Worm (Caenorhabditis elegans): ENCODE results near the gene C15H9.5.
A peak's percentile ranks its signal among the peaks of the same experiment; 100 is the strongest.

The C15H9.5 gene

DNA sequence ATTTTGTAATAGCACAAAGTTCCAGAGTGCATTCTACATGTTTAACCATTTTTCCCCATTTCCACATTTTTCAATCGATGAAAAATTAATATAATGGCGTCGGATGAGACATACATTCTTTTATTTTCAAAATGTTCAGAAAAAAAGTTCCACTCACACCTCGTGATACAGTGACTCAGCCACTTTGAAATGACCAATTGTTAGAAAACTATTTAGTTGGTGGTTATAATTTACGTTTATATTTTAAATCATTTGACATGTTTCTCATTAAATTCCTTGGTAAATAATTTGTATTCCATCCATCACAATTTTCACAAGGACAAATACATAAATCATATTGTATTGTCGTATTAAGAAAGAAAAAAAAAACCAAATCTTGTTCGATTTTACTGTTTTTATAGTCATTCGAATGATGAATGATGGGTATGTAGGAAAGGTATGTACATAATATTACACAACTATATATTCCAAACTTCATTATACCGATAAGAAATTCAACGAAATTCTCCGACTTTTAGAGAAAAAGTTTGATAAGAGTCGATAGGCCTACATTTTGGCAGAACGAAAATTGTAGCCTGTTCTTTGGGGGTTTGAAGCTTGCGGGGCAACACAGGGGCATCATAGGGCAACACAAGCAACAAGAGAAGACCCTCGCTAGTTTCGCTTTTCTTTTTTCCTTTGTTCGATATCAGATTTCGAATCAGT, 7.4 kb downstream of the C15H9.5 start:
- TF ChIP-seq ces-1 (GFP tag; optimal IDR thresholded peaks at IDR 0.05) = no peak
- TF ChIP-seq ceh-43 (GFP tag; optimal IDR thresholded peaks at IDR 0.05) = no peak
- no peak for TF ChIP-seq nhr-2 (tag; optimal IDR thresholded peaks at IDR 0.05)
- no peak for TF ChIP-seq ceh-39 (tag; optimal IDR thresholded peaks at IDR 0.05)
- no peak for TF ChIP-seq tbx-8 (GFP tag; optimal IDR thresholded peaks at IDR 0.05)
- no peak for TF ChIP-seq sem-2 (GFP tag; optimal IDR thresholded peaks at IDR 0.05)
- no peak for TF ChIP-seq nhr-76 (tag; optimal IDR thresholded peaks at IDR 0.05)
- TF ChIP-seq bed-3 (GFP tag; optimal IDR thresholded peaks at IDR 0.05) = no peak

- no peak for TF ChIP-seq bed-3 (GFP tag; optimal IDR thresholded peaks at IDR 0.05)
- no peak for TF ChIP-seq ceh-83 (GFP tag; optimal IDR thresholded peaks at IDR 0.05)
- no peak for TF ChIP-seq drap-1 (GFP tag; optimal IDR thresholded peaks at IDR 0.05)
- no peak for TF ChIP-seq tbx-8 (GFP tag; optimal IDR thresholded peaks at IDR 0.05)
- TF ChIP-seq mep-1 (tag; optimal IDR thresholded peaks at IDR 0.05) = no peak
- no peak for TF ChIP-seq mls-2 (tag; optimal IDR thresholded peaks at IDR 0.05)
- no peak for TF ChIP-seq ztf-11 (tag; optimal IDR thresholded peaks at IDR 0.05)
- TF ChIP-seq M03D4.4 (tag; optimal IDR thresholded peaks at IDR 0.05) = no peak
- no peak for TF ChIP-seq lin-13 (tag; optimal IDR thresholded peaks at IDR 0.05)
- TF ChIP-seq unc-62 (GFP tag; optimal IDR thresholded peaks at IDR 0.05) = no peak
- TF ChIP-seq nhr-28 (tag; optimal IDR thresholded peaks at IDR 0.05) = no peak
- TF ChIP-seq zip-8 (tag; optimal IDR thresholded peaks at IDR 0.05) = no peak
- TF ChIP-seq ces-1 (GFP tag; optimal IDR thresholded peaks at IDR 0.05) = no peak
- TF ChIP-seq elt-3 (tag; optimal IDR thresholded peaks at IDR 0.05) = no peak
- TF ChIP-seq sptf-1 (tag; optimal IDR thresholded peaks at IDR 0.05) = no peak
- TF ChIP-seq unc-120 (tag; optimal IDR thresholded peaks at IDR 0.05; ENCODE audit: poor library complexity, severe bottlenecking) = no peak
- no peak for TF ChIP-seq ceh-39 (tag; optimal IDR thresholded peaks at IDR 0.05)
- TF ChIP-seq lin-32 (GFP tag; optimal IDR thresholded peaks at IDR 0.05) = no peak
Measured at ce11 chrX:6103297-6103696, 10.2 kb downstream of the C15H9.5 start, which contains the start of gene C15H9.11. Gene C15H9.11 (minus strand): TSS chrX:6103397.

DNA sequence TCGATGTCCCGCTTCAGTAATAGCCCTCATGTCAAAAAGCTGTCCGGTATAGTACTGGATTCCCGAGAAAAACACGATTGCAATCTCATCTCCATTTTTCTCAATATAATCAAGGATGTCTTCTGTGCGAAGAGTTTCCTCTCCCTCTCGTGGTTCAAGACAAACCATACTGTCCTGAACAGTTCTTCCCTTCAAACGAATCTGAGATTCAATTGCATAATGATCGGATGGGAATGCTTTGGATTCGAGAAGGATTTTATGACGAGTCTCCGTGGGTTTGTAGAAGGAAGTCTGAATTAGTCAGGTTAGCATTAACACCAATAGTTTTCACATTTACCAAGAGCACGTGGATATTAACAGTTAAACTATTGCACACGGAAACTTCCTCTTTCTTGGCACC, 14.9 kb downstream of the C15H9.5 start:
- TF ChIP-seq drap-1 (GFP tag; optimal IDR thresholded peaks at IDR 0.05) (no peak), hlh-1 (tag; optimal IDR thresholded peaks at IDR 0.05) (no peak), sptf-1 (tag; optimal IDR thresholded peaks at IDR 0.05) (no peak), lin-32 (GFP tag; optimal IDR thresholded peaks at IDR 0.05) (no peak), flh-1 (GFP tag; optimal IDR thresholded peaks at IDR 0.05) (no peak), mls-2 (tag; optimal IDR thresholded peaks at IDR 0.05) (no peak), nhr-237 (tag; optimal IDR thresholded peaks at IDR 0.05) (no peak), zip-8 (tag; optimal IDR thresholded peaks at IDR 0.05) (no peak), bed-3 (GFP tag; optimal IDR thresholded peaks at IDR 0.05) (no peak), elt-1 (tag; optimal IDR thresholded peaks at IDR 0.05; ENCODE audit: borderline replicate concordance, insufficient read depth) (no peak), ceh-39 (tag; optimal IDR thresholded peaks at IDR 0.05) (no peak), mep-1 (tag; optimal IDR thresholded peaks at IDR 0.05) (no peak), nhr-2 (tag; optimal IDR thresholded peaks at IDR 0.05) (no peak), unc-120 (tag; optimal IDR thresholded peaks at IDR 0.05; ENCODE audit: poor library complexity, severe bottlenecking) (no peak), ceh-83 (GFP tag; optimal IDR thresholded peaks at IDR 0.05) (no peak), mab-5 (tag; optimal IDR thresholded peaks at IDR 0.05) (no peak)

DNA sequence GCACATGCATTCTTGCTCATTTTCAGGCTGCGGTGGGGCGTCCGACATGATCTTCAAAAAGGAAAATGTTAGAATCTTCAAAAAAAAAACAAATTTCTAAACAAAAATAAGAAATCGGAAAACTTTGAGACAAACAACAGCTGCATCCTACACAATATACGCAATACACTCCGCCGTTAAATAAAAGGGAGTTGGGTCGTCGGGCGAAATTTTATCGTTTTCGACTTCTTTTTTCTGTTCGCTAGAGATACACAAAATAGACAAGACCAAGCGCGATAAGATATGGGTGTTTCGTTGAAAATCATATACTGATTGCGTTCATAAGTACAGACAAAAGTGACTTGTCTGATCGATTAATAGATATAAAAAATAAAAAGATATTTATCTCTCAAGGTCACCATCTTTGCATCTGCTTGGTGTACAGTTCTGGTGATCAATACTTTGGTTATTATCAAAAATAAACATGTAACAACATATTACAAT, 16.2 kb downstream of the C15H9.5 start, which contains the start of gene kynu-1:
Gene kynu-1, minus strand, starts transcription at position 51 of the 483 bp plus-strand sequence.
- no peak for TF ChIP-seq ham-2 (GFP tag; optimal IDR thresholded peaks at IDR 0.05)
- TF ChIP-seq nhr-2 (tag; optimal IDR thresholded peaks at IDR 0.05) = no peak
- TF ChIP-seq mls-2 (tag; optimal IDR thresholded peaks at IDR 0.05) = no peak
- peak; percentile 95 for TF ChIP-seq elt-1 (tag; optimal IDR thresholded peaks at IDR 0.05; ENCODE audit: borderline replicate concordance, insufficient read depth)
- TF ChIP-seq nhr-28 (tag; optimal IDR thresholded peaks at IDR 0.05) = no peak
- TF ChIP-seq nhr-12 (tag; optimal IDR thresholded peaks at IDR 0.05) = no peak
- no peak for TF ChIP-seq flh-1 (GFP tag; optimal IDR thresholded peaks at IDR 0.05)

DNA sequence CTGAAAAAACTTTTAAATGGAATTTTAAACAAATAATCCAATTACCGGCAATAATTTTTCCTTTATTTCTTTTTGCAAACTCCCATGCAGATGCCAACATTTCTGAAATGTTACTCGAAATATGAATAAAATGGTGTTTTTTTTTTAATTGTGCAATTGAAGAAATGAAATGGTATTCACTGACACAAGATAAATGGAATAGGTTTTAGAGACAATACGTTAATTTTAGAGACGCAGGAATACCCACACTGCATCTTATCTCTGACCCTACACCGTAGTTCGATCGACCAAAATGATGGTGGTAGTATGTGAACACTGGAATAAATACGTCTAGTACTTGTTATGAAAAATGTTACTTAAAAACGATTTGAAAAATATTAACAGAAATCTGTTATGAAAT, 19.7 kb downstream of the C15H9.5 start, which contains the start of gene prx-3:
Gene prx-3, minus strand, starts transcription at position 101 of the 400 bp plus-strand sequence.
- TF ChIP-seq elt-1 (tag; optimal IDR thresholded peaks at IDR 0.05; ENCODE audit: borderline replicate concordance, insufficient read depth) = no peak
- TF ChIP-seq ceh-39 (tag; optimal IDR thresholded peaks at IDR 0.05) = no peak
- no peak for TF ChIP-seq mep-1 (tag; optimal IDR thresholded peaks at IDR 0.05)
- no peak for TF ChIP-seq ham-2 (GFP tag; optimal IDR thresholded peaks at IDR 0.05)
- no peak for TF ChIP-seq mls-2 (tag; optimal IDR thresholded peaks at IDR 0.05)
- TF ChIP-seq ces-1 (GFP tag; optimal IDR thresholded peaks at IDR 0.05) = no peak
- TF ChIP-seq unc-120 (tag; optimal IDR thresholded peaks at IDR 0.05; ENCODE audit: poor library complexity, severe bottlenecking) = no peak
- no peak for TF ChIP-seq nhr-28 (tag; optimal IDR thresholded peaks at IDR 0.05)
- TF ChIP-seq hlh-1 (tag; optimal IDR thresholded peaks at IDR 0.05) = no peak
- TF ChIP-seq elt-3 (tag; optimal IDR thresholded peaks at IDR 0.05) = no peak
- TF ChIP-seq mab-5 (tag; optimal IDR thresholded peaks at IDR 0.05) = no peak
- no peak for TF ChIP-seq ceh-43 (GFP tag; optimal IDR thresholded peaks at IDR 0.05)

Measured in whole organism, mixed stage, embryonic.